Worm (Caenorhabditis elegans): ENCODE results near the gene ZC513.2.

The ZC513.2 gene

ce11 chrV:8054130-8054529, at the start of gene ZC513.2:
ZC513.2 (plus strand) TSS chrV:8054430.
- TF ChIP-seq elt-3 (tag; optimal IDR thresholded peaks at IDR 0.05) (no peak), sem-2 (GFP tag; optimal IDR thresholded peaks at IDR 0.05) (no peak), ces-1 (GFP tag; optimal IDR thresholded peaks at IDR 0.05) (no peak), tbx-8 (GFP tag; optimal IDR thresholded peaks at IDR 0.05) (no peak), unc-62 (GFP tag; optimal IDR thresholded peaks at IDR 0.05) (no peak), hlh-1 (tag; optimal IDR thresholded peaks at IDR 0.05) (no peak), pha-4 (tag; optimal IDR thresholded peaks at IDR 0.05) (no peak), elt-1 (tag; optimal IDR thresholded peaks at IDR 0.05; ENCODE audit: borderline replicate concordance, insufficient read depth) (no peak), ztf-11 (tag; optimal IDR thresholded peaks at IDR 0.05) (no peak), lsy-2 (tag; optimal IDR thresholded peaks at IDR 0.05) (no peak), zip-8 (tag; optimal IDR thresholded peaks at IDR 0.05) (no peak), mab-5 (tag; optimal IDR thresholded peaks at IDR 0.05) (no peak), bed-3 (GFP tag; optimal IDR thresholded peaks at IDR 0.05) (no peak), lin-13 (tag; optimal IDR thresholded peaks at IDR 0.05) (no peak)

- no peak for TF ChIP-seq ceh-39 (tag; optimal IDR thresholded peaks at IDR 0.05)
- no peak for TF ChIP-seq blmp-1 (tag; optimal IDR thresholded peaks at IDR 0.05)
- no peak for TF ChIP-seq drap-1 (GFP tag; optimal IDR thresholded peaks at IDR 0.05)
- no peak for TF ChIP-seq snpc-4 (tag; optimal IDR thresholded peaks at IDR 0.05)
- no peak for TF ChIP-seq mep-1 (tag; optimal IDR thresholded peaks at IDR 0.05)
- TF ChIP-seq lsy-2 (tag; optimal IDR thresholded peaks at IDR 0.05) = no peak
- TF ChIP-seq ztf-11 (tag; optimal IDR thresholded peaks at IDR 0.05) = no peak
These were observed 49.2 kb upstream of the ZC513.2 start, which contains the start of gene Y97E10AR.8 for ce11 chrV:8005000-8005399. Y97E10AR.8 (plus strand) TSS chrV:8005300.

ce11 chrV:8007460-8008292, 46.6 kb upstream of the ZC513.2 start, which contains the start of gene Y97E10AR.3:
Y97E10AR.3 (minus strand) TSS chrV:8007510.
- TF ChIP-seq ces-1 (GFP tag; optimal IDR thresholded peaks at IDR 0.05) = peak; percentile 73
- TF ChIP-seq nhr-76 (tag; optimal IDR thresholded peaks at IDR 0.05) = no peak
- no peak for TF ChIP-seq nhr-2 (tag; optimal IDR thresholded peaks at IDR 0.05)
- no peak for TF ChIP-seq ham-2 (GFP tag; optimal IDR thresholded peaks at IDR 0.05)
- TF ChIP-seq lin-13 (tag; optimal IDR thresholded peaks at IDR 0.05) = no peak

ce11 chrV:8010103-8010502, 44.1 kb upstream of the ZC513.2 start, which contains the start of gene Y97E10AR.4:
Y97E10AR.4 (minus strand) TSS chrV:8010233.
- TF ChIP-seq ztf-11 (tag; optimal IDR thresholded peaks at IDR 0.05) (no peak), nhr-2 (tag; optimal IDR thresholded peaks at IDR 0.05) (no peak), ceh-43 (GFP tag; optimal IDR thresholded peaks at IDR 0.05) (no peak), ham-2 (GFP tag; optimal IDR thresholded peaks at IDR 0.05) (no peak), mep-1 (tag; optimal IDR thresholded peaks at IDR 0.05) (no peak), hlh-1 (tag; optimal IDR thresholded peaks at IDR 0.05) (no peak), pha-4 (tag; optimal IDR thresholded peaks at IDR 0.05) (no peak), flh-1 (GFP tag; optimal IDR thresholded peaks at IDR 0.05) (no peak), elt-1 (tag; optimal IDR thresholded peaks at IDR 0.05; ENCODE audit: borderline replicate concordance, insufficient read depth) (no peak), elt-3 (tag; optimal IDR thresholded peaks at IDR 0.05) (no peak), unc-62 (GFP tag; optimal IDR thresholded peaks at IDR 0.05) (no peak), lin-32 (GFP tag; optimal IDR thresholded peaks at IDR 0.05) (no peak), lsy-2 (tag; optimal IDR thresholded peaks at IDR 0.05) (no peak), sem-2 (GFP tag; optimal IDR thresholded peaks at IDR 0.05) (no peak), nhr-76 (tag; optimal IDR thresholded peaks at IDR 0.05) (no peak), ceh-83 (GFP tag; optimal IDR thresholded peaks at IDR 0.05) (no peak), cnd-1 (tag; optimal IDR thresholded peaks at IDR 0.05) (no peak), lin-13 (tag; optimal IDR thresholded peaks at IDR 0.05) (no peak), snpc-4 (tag; optimal IDR thresholded peaks at IDR 0.05) (no peak)

ce11 chrV:8010846-8011245, 43.4 kb upstream of the ZC513.2 start, which contains the start of gene lmtr-2:
lmtr-2 (minus strand) TSS chrV:8011106.
- TF ChIP-seq ztf-11 (tag; optimal IDR thresholded peaks at IDR 0.05) (no peak), hlh-1 (tag; optimal IDR thresholded peaks at IDR 0.05) (no peak), drap-1 (GFP tag; optimal IDR thresholded peaks at IDR 0.05) (no peak), unc-39 (tag; optimal IDR thresholded peaks at IDR 0.05) (no peak), M03D4.4 (tag; optimal IDR thresholded peaks at IDR 0.05) (no peak), unc-62 (GFP tag; optimal IDR thresholded peaks at IDR 0.05) (no peak), sem-2 (GFP tag; optimal IDR thresholded peaks at IDR 0.05) (no peak), nhr-12 (tag; optimal IDR thresholded peaks at IDR 0.05) (no peak), elt-1 (tag; optimal IDR thresholded peaks at IDR 0.05; ENCODE audit: borderline replicate concordance, insufficient read depth) (no peak), nhr-28 (tag; optimal IDR thresholded peaks at IDR 0.05) (no peak), sptf-1 (tag; optimal IDR thresholded peaks at IDR 0.05) (no peak), unc-120 (tag; optimal IDR thresholded peaks at IDR 0.05; ENCODE audit: poor library complexity, severe bottlenecking) (no peak), elt-3 (tag; optimal IDR thresholded peaks at IDR 0.05) (no peak), cnd-1 (tag; optimal IDR thresholded peaks at IDR 0.05) (no peak), mls-2 (tag; optimal IDR thresholded peaks at IDR 0.05) (no peak), zip-8 (tag; optimal IDR thresholded peaks at IDR 0.05) (no peak), pha-4 (tag; optimal IDR thresholded peaks at IDR 0.05) (no peak), nhr-2 (tag; optimal IDR thresholded peaks at IDR 0.05) (no peak), ceh-39 (tag; optimal IDR thresholded peaks at IDR 0.05) (no peak), ces-1 (GFP tag; optimal IDR thresholded peaks at IDR 0.05) (no peak)
